Worm (Caenorhabditis elegans): ENCODE measurements around the gene clec-83.

clec-83 gene

ce11 chrIV:2864743-2865142 is 23.5 kb upstream of the clec-83 start, which contains the start of gene Y54G2A.16:
Gene Y54G2A.16, minus strand, starts transcription at chrIV:2864843.
- TF ChIP-seq unc-3 (GFP tag; conservative IDR thresholded peaks at IDR 0.05) (no peak), unc-3 (tag; optimal IDR thresholded peaks at IDR 0.05) (no peak), ceh-30 (tag; optimal IDR thresholded peaks at IDR 0.05) (no peak), elt-4 (tag; optimal IDR thresholded peaks at IDR 0.05) (no peak), elt-2 (tag; optimal IDR thresholded peaks at IDR 0.05) (no peak), ceh-2 (tag; optimal IDR thresholded peaks at IDR 0.05) (no peak), ama-1 (optimal IDR thresholded peaks at IDR 0.05) (no peak), che-1 (tag; optimal IDR thresholded peaks at IDR 0.05) (no peak), pha-2 (tag; optimal IDR thresholded peaks at IDR 0.05) (no peak), fax-1 (tag; optimal IDR thresholded peaks at IDR 0.05) (no peak), Y22D7AL.16 (tag; optimal IDR thresholded peaks at IDR 0.05) (no peak), ceh-31 (tag; optimal IDR thresholded peaks at IDR 0.05) (no peak), T23F11.4 (GFP tag; optimal IDR thresholded peaks at IDR 0.05) (no peak)

- TF ChIP-seq eyg-1 (tag; optimal IDR thresholded peaks at IDR 0.05): no peak
- no peak for TF ChIP-seq elt-2 (tag; optimal IDR thresholded peaks at IDR 0.05)
- TF ChIP-seq gmeb-2 (tag; optimal IDR thresholded peaks at IDR 0.05): no peak
- no peak for TF ChIP-seq sox-4 (tag; optimal IDR thresholded peaks at IDR 0.05)
- no peak for TF ChIP-seq dve-1 (tag; optimal IDR thresholded peaks at IDR 0.05)
- TF ChIP-seq unc-3 (GFP tag; conservative IDR thresholded peaks at IDR 0.05): no peak
- TF ChIP-seq unc-3 (tag; optimal IDR thresholded peaks at IDR 0.05): no peak
- no peak for TF ChIP-seq hlh-13 (GFP tag; optimal IDR thresholded peaks at IDR 0.05)
- TF ChIP-seq tbx-2 (tag; optimal IDR thresholded peaks at IDR 0.05): no peak
- no peak for TF ChIP-seq ceh-30 (tag; optimal IDR thresholded peaks at IDR 0.05)
- TF ChIP-seq K02D7.2 (tag; optimal IDR thresholded peaks at IDR 0.05): no peak
- TF ChIP-seq sox-2 (GFP tag; IDR thresholded peaks at IDR 0.05): no peak
- TF ChIP-seq ref-2 (tag; optimal IDR thresholded peaks at IDR 0.05): no peak
- no peak for TF ChIP-seq ceh-14 (tag; optimal IDR thresholded peaks at IDR 0.05)
- TF ChIP-seq ceh-22 (tag; optimal IDR thresholded peaks at IDR 0.05): no peak
- no peak for TF ChIP-seq ahr-1 (tag; optimal IDR thresholded peaks at IDR 0.05)
- no peak for TF ChIP-seq T23F11.4 (GFP tag; optimal IDR thresholded peaks at IDR 0.05)
Observed at ce11 chrIV:2858734-2859133, 17.5 kb upstream of the clec-83 start.

DNA sequence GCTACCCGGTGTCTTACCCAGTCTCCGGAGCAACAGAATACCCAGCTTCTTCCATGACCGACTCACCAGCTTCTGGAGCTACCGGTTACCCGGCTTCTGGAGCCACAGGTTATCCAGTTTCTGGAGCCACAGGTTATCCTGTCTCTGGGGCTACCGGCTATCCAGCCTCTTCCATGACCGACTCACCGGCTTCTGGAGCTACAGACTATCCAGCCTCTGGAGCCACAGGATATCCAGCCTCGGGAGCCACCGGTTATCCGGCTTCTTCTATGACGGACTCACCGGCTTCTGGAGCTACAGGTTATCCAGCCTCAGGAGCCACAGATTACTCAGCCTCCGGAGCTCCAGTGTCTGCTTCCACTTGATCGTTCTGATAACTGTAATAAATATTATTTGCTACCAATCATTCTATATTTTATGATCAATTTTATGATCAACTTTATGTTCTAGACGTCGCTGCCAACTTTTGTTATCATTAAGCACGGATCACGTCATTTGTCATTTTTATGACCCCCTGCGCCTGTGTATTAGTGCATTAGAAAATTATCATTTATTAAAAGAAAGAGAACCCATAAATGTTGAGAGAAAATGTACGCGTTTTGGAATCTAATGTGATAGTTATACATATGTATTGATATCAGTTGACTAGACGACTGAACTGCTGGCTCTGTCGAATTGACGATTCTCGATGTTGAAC is 13.9 kb upstream of the clec-83 start:
- TF ChIP-seq lin-11 (tag; optimal IDR thresholded peaks at IDR 0.05): no peak
- no peak for TF ChIP-seq fkh-10 (GFP tag; optimal IDR thresholded peaks at IDR 0.05)
- TF ChIP-seq lim-6 (tag; optimal IDR thresholded peaks at IDR 0.05): no peak
- TF ChIP-seq C38D4.7 (GFP tag; optimal IDR thresholded peaks at IDR 0.05): no peak
- TF ChIP-seq ceh-2 (tag; optimal IDR thresholded peaks at IDR 0.05): no peak
- TF ChIP-seq pag-3 (tag; optimal IDR thresholded peaks at IDR 0.05; ENCODE audit: borderline replicate concordance): no peak
- no peak for TF ChIP-seq che-1 (tag; optimal IDR thresholded peaks at IDR 0.05)
- no peak for TF ChIP-seq pha-2 (tag; optimal IDR thresholded peaks at IDR 0.05)
- no peak for TF ChIP-seq pros-1 (tag; optimal IDR thresholded peaks at IDR 0.05)

DNA sequence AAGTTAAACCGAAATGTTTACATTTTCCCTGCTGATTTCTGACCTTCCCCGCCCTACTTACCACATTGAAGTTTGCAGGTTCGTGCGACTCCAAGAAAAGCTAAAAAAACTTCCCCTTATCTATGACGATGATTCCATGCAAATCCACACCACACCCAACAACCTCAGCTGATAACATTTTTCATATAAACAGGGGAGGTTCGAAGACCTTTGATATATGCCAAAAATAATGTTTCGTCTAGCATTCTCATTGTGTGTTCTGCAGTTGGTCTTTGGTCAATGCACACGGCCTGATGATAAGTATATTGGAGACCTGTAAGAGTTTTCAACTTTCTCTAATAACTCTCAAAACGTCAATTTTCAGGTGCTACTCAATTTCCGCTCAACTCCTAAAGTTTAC is 12.9 kb upstream of the clec-83 start:
- TF ChIP-seq ceh-19 (GFP tag; optimal IDR thresholded peaks at IDR 0.05) (no peak), lin-11 (tag; optimal IDR thresholded peaks at IDR 0.05) (no peak), ceh-18 (tag; optimal IDR thresholded peaks at IDR 0.05) (no peak), npax-4 (tag; optimal IDR thresholded peaks at IDR 0.05) (no peak), hlh-8 (tag; optimal IDR thresholded peaks at IDR 0.05) (no peak), syd-9 (tag; optimal IDR thresholded peaks at IDR 0.05) (no peak), C38D4.7 (GFP tag; optimal IDR thresholded peaks at IDR 0.05) (no peak), gmeb-2 (tag; optimal IDR thresholded peaks at IDR 0.05) (no peak), pros-1 (tag; optimal IDR thresholded peaks at IDR 0.05) (no peak), K02D7.2 (tag; optimal IDR thresholded peaks at IDR 0.05) (no peak)

All from whole organism, late embryonic.